Worm (Caenorhabditis elegans): ENCODE results near the gene fbxa-15.

- TF ChIP-seq flt-1 (GFP tag; IDR thresholded peaks at IDR 0.05) (no peak), ama-1 (optimal IDR thresholded peaks at IDR 0.05) (no peak), aly-1 (tag; optimal IDR thresholded peaks at IDR 0.05) (no peak)
Measured at ce11 chrIII:1311367-1311766, 10.1 kb downstream of the fbxa-15 start.
